Fruit fly (Drosophila melanogaster) Kc167 (cell line): ENCODE data around the gene eag.

Experiments
- Sin3A ChIP-seq: fragments of >200 bp; optimal IDR thresholded peaks from 2 replicates; lab custom pipeline; 2018; ENCODE audit warnings: missing external identifiers
- h ChIP-seq: fragments of >200 bp; optimal IDR thresholded peaks from 3 replicates; lab custom pipeline; 2018; ENCODE audit warnings: missing external identifiers
- insv ChIP-seq: fragments of >200 bp; optimal IDR thresholded peaks from 3 replicates; lab custom pipeline; 2018; ENCODE audit warnings: missing external identifiers
- psq ChIP-seq: fragments of >200 bp; optimal IDR thresholded peaks from 2 replicates; lab custom pipeline; 2017; ENCODE audit warnings: missing external identifiers

dm6 chrX:14950273-14951272 lies 4.7 kb upstream of the eag start:
- TF ChIP-seq Sin3A (lab: Kevin White, UChicago) (no peak), psq (no peak), insv (no peak), h (lab: Kevin White, UChicago) (no peak)
